Fruit fly (Drosophila melanogaster) whole organism, embryonic: ENCODE measurements around the gene se.
A peak's percentile ranks its signal among the peaks of the same experiment; 100 is the strongest.

ENCODE experiments used
- Ada2b ChIP-seq: fragments of 200-800 bp; sonication (Bioruptor generic); IDR thresholded peaks from 2 replicates; pipeline ENCODE4 v1.3.6; 2022; ENCODE audit warnings: missing biosample characterization, missing genetic modification characterization
- Atf6 ChIP-seq: fragments of 200-800 bp; sonication (Bioruptor generic); IDR thresholded peaks from 2 replicates; pipeline ENCODE4 v1.3.6; 2022; ENCODE audit warnings: missing biosample characterization, missing genetic modification characterization
- CG10959 ChIP-seq: fragments of 200-800 bp; sonication (Bioruptor generic); IDR thresholded peaks from 2 replicates; pipeline ENCODE4 v1.3.6; 2022; ENCODE audit warnings: missing biosample characterization, missing genetic modification characterization
- CG11456 ChIP-seq: fragments of 200-800 bp; sonication (Bioruptor generic); IDR thresholded peaks from 3 replicates; pipeline ENCODE4 v1.3.6; 2022; ENCODE audit warnings: missing biosample characterization, missing genetic modification characterization
- CG11560 ChIP-seq: fragments of 200-800 bp; sonication (Bioruptor generic); IDR thresholded peaks from 3 replicates; pipeline ENCODE4 v1.3.6; 2022; ENCODE audit warnings: missing biosample characterization, missing genetic modification characterization
- CG11695 ChIP-seq: fragments of 200-800 bp; sonication (Bioruptor generic); IDR thresholded peaks from 3 replicates; pipeline ENCODE4 v1.3.6; 2022; ENCODE audit warnings: missing biosample characterization, missing genetic modification characterization
- CG12299 ChIP-seq: fragments of 200-800 bp; sonication (Bioruptor generic); optimal IDR thresholded peaks from 2 replicates; lab custom pipeline; 2018; ENCODE audit warnings: missing biosample characterization, mild to moderate bottlenecking, missing genetic modification characterization
- CG14710 ChIP-seq: fragments of 200-800 bp; sonication (Bioruptor generic); optimal IDR thresholded peaks from 3 replicates; lab custom pipeline; 2019; ENCODE audit warnings: missing biosample characterization, mild to moderate bottlenecking, missing genetic modification characterization, moderate library complexity
- CG14860 ChIP-seq: fragments of 200-800 bp; sonication (Bioruptor generic); IDR thresholded peaks from 3 replicates; pipeline ENCODE4 v1.3.6; 2022; ENCODE audit warnings: missing biosample characterization, missing genetic modification characterization; ENCODE audit not compliant: partially characterized antibody
- CG15011 ChIP-seq: fragments of 200-800 bp; sonication (Bioruptor generic); optimal IDR thresholded peaks from 3 replicates; lab custom pipeline; 2018; ENCODE audit warnings: missing biosample characterization, mild to moderate bottlenecking, missing genetic modification characterization
- CG16815 ChIP-seq: fragments of 200-800 bp; sonication (Bioruptor generic); optimal IDR thresholded peaks from 3 replicates; lab custom pipeline; 2017; ENCODE audit warnings: missing biosample characterization, mild to moderate bottlenecking, missing genetic modification characterization
- CG18599 ChIP-seq: fragments of 200-800 bp; sonication (Bioruptor generic); optimal IDR thresholded peaks from 3 replicates; lab custom pipeline; 2017; ENCODE audit warnings: missing biosample characterization, missing genetic modification characterization, mild to moderate bottlenecking, moderate library complexity, missing genetic modification reagents
- CG2199 ChIP-seq: fragments of 200-800 bp; sonication (Bioruptor generic); IDR thresholded peaks from 3 replicates; pipeline ENCODE4 v1.3.6; 2022; ENCODE audit warnings: missing biosample characterization, missing genetic modification characterization
- CG33213 ChIP-seq: fragments of 200-800 bp; sonication (Bioruptor generic); optimal IDR thresholded peaks from 3 replicates; lab custom pipeline; 2016; ENCODE audit warnings: missing biosample characterization, missing genetic modification characterization
- CG4328 ChIP-seq: fragments of 200-800 bp; sonication (Bioruptor generic); optimal IDR thresholded peaks from 3 replicates; lab custom pipeline; 2017; ENCODE audit warnings: missing biosample characterization, missing genetic modification reagents, missing genetic modification characterization
- CG4360 ChIP-seq: fragments of 200-800 bp; sonication (Bioruptor generic); IDR thresholded peaks from 2 replicates; pipeline ENCODE4 v1.3.6; 2022; ENCODE audit warnings: missing biosample characterization, missing genetic modification characterization
- CG4854 ChIP-seq: fragments of 200-800 bp; sonication (Bioruptor generic); optimal IDR thresholded peaks from 2 replicates; lab custom pipeline; 2016; ENCODE audit warnings: missing biosample characterization, missing genetic modification characterization, inconsistent platforms
- D ChIP-seq, 2 experiments: fragments of 200-800 bp in 1 of 2; fragments of >200 bp in 1 of 2; sonication (Bioruptor generic) in 1 of 2; optimal IDR thresholded peaks; 2 replicates in 1 of 2; 3 replicates in 1 of 2; lab custom pipeline; 2017; ENCODE audit warnings: mild to moderate bottlenecking in 1 of 2, missing biosample characterization in 1 of 2, missing genetic modification characterization in 1 of 2, missing genetic modification reagents in 1 of 2
- Dbx ChIP-seq: fragments of 200-800 bp; sonication (Bioruptor generic); IDR thresholded peaks from 3 replicates; pipeline ENCODE4 v1.3.6; 2022; ENCODE audit warnings: missing biosample characterization, missing genetic modification characterization
- Dp ChIP-seq: fragments of 200-800 bp; sonication (Bioruptor generic); optimal IDR thresholded peaks from 2 replicates; lab custom pipeline; 2018; ENCODE audit warnings: missing biosample characterization, mild to moderate bottlenecking, missing genetic modification characterization, moderate library complexity
- ERR ChIP-seq: fragments of 200-800 bp; sonication (Bioruptor generic); optimal IDR thresholded peaks from 2 replicates; lab custom pipeline; 2016; ENCODE audit warnings: missing biosample characterization, missing genetic modification characterization
- Eip74EF ChIP-seq, 2 experiments: fragments of 200-800 bp in 1 of 2; fragments of >200 bp in 1 of 2; sonication (Bioruptor generic) in 1 of 2; optimal IDR thresholded peaks; 2 replicates each; lab custom pipeline; 2017 to 2019; ENCODE audit warnings: missing biosample characterization in 2 of 2, missing genetic modification characterization in 2 of 2, mild to moderate bottlenecking in 1 of 2, moderate library complexity in 1 of 2
- Gug ChIP-seq: fragments of 200-800 bp; sonication (Bioruptor generic); IDR thresholded peaks from 4 replicates; pipeline ENCODE4 v1.3.6; 2022; ENCODE audit warnings: missing biosample characterization, missing genetic modification characterization
- Hmx ChIP-seq: fragments of 200-800 bp; sonication (Bioruptor generic); optimal IDR thresholded peaks from 2 replicates; lab custom pipeline; 2016; ENCODE audit warnings: missing biosample characterization, missing genetic modification characterization
- Max ChIP-seq: fragments of 200-800 bp; sonication (Bioruptor generic); optimal IDR thresholded peaks from 2 replicates; lab custom pipeline; 2016; ENCODE audit warnings: missing biosample characterization, mild to moderate bottlenecking, missing genetic modification characterization
- Med ChIP-seq: fragments of 200-800 bp; sonication (Bioruptor generic); peaks from one replicate; lab custom pipeline; 2016; ENCODE audit warnings: missing biosample characterization, missing genetic modification characterization, mild to moderate bottlenecking, inconsistent platforms, moderate library complexity
- Rfx ChIP-seq: fragments of 200-800 bp; sonication (Bioruptor generic); IDR thresholded peaks from 2 replicates; pipeline ENCODE4 v1.3.6; 2022; ENCODE audit warnings: missing biosample characterization, missing genetic modification characterization
- Sox102F ChIP-seq: fragments of 200-800 bp; sonication (Bioruptor generic); optimal IDR thresholded peaks from 2 replicates; lab custom pipeline; 2018; ENCODE audit warnings: missing biosample characterization, mild to moderate bottlenecking, missing genetic modification characterization, moderate library complexity
- Spps ChIP-seq: fragments of 200-800 bp; sonication (Bioruptor generic); optimal IDR thresholded peaks from 2 replicates; lab custom pipeline; 2018; ENCODE audit warnings: missing biosample characterization, mild to moderate bottlenecking, missing genetic modification characterization
- Tbp ChIP-seq: fragments of >200 bp; optimal IDR thresholded peaks from 2 replicates; lab custom pipeline; 2018; ENCODE audit warnings: missing biosample characterization, missing genetic modification characterization
- Trl ChIP-seq, 3 experiments: fragments of >200 bp in 2 of 3; fragments of 200-800 bp in 1 of 3; sonication (Bioruptor generic) in 1 of 3; optimal IDR thresholded peaks; 2 replicates in 1 of 3; 3 replicates in 2 of 3; lab custom pipeline; 2016 to 2017; ENCODE audit warnings: missing biosample characterization in 1 of 3, missing genetic modification characterization in 1 of 3
- Vsx1 ChIP-seq: fragments of 200-800 bp; sonication (Bioruptor generic); optimal IDR thresholded peaks from 2 replicates; lab custom pipeline; 2017; ENCODE audit warnings: missing biosample characterization, mild to moderate bottlenecking, missing genetic modification characterization, missing genetic modification reagents
- amos ChIP-seq: fragments of 200-800 bp; sonication (Bioruptor generic); IDR thresholded peaks from 2 replicates; pipeline ENCODE4 v1.3.6; 2022; ENCODE audit warnings: missing biosample characterization, missing genetic modification characterization; ENCODE audit not compliant: partially characterized antibody
- ap ChIP-seq: fragments of 200-800 bp; sonication (Bioruptor generic); IDR thresholded peaks from 2 replicates; pipeline ENCODE4 v1.3.6; 2022; ENCODE audit warnings: missing biosample characterization, missing genetic modification characterization
- danr ChIP-seq: fragments of 200-800 bp; sonication (Bioruptor generic); IDR thresholded peaks from 2 replicates; pipeline ENCODE4 v1.3.6; 2022; ENCODE audit warnings: missing biosample characterization, missing genetic modification characterization
- dm ChIP-seq: fragments of 200-800 bp; sonication (Bioruptor generic); optimal IDR thresholded peaks from 3 replicates; lab custom pipeline; 2016; ENCODE audit warnings: missing biosample characterization, missing genetic modification characterization
- exex ChIP-seq: fragments of 200-800 bp; sonication (Bioruptor generic); optimal IDR thresholded peaks from 4 replicates; lab custom pipeline; 2018; ENCODE audit warnings: missing biosample characterization, mild to moderate bottlenecking, missing genetic modification characterization, moderate library complexity
- gro ChIP-seq: fragments of 200-800 bp; sonication (Bioruptor generic); optimal IDR thresholded peaks from 2 replicates; lab custom pipeline; 2016; ENCODE audit warnings: missing biosample characterization, missing genetic modification characterization
- her ChIP-seq: fragments of 200-800 bp; sonication (Bioruptor generic); optimal IDR thresholded peaks from 2 replicates; lab custom pipeline; 2016; ENCODE audit warnings: missing biosample characterization, missing genetic modification characterization
- kay ChIP-seq: fragments of 200-800 bp; sonication (Bioruptor generic); optimal IDR thresholded peaks from 2 replicates; lab custom pipeline; 2016; ENCODE audit warnings: missing biosample characterization, missing genetic modification characterization
- lilli ChIP-seq: fragments of 200-800 bp; sonication (Bioruptor generic); optimal IDR thresholded peaks from 3 replicates; lab custom pipeline; 2016; ENCODE audit warnings: missing biosample characterization, missing genetic modification characterization
- pzg ChIP-seq: fragments of 200-800 bp; sonication (Bioruptor generic); optimal IDR thresholded peaks from 3 replicates; lab custom pipeline; 2018; ENCODE audit warnings: missing biosample characterization, mild to moderate bottlenecking, missing genetic modification characterization, moderate library complexity
- schlank ChIP-seq: fragments of 200-800 bp; sonication (Bioruptor generic); optimal IDR thresholded peaks from 2 replicates; lab custom pipeline; 2018; ENCODE audit warnings: missing biosample characterization, mild to moderate bottlenecking, missing genetic modification characterization
- sisA ChIP-seq: fragments of 200-800 bp; sonication (Bioruptor generic); IDR thresholded peaks from 2 replicates; pipeline ENCODE4 v1.3.6; 2022; ENCODE audit warnings: missing biosample characterization, missing genetic modification characterization
- so ChIP-seq: fragments of 200-800 bp; sonication (Bioruptor generic); IDR thresholded peaks from 3 replicates; pipeline ENCODE4 v1.3.6; 2022; ENCODE audit warnings: missing biosample characterization, missing genetic modification characterization
- sr ChIP-seq: fragments of 200-800 bp; sonication (Bioruptor generic); IDR thresholded peaks from 3 replicates; pipeline ENCODE4 v1.3.6; 2022; ENCODE audit warnings: missing biosample characterization, missing genetic modification characterization
- tap ChIP-seq: fragments of 200-800 bp; optimal IDR thresholded peaks from 3 replicates; lab custom pipeline; 2019; ENCODE audit warnings: missing biosample characterization, mild to moderate bottlenecking, missing genetic modification characterization, moderate library complexity
- tna ChIP-seq: fragments of 200-800 bp; sonication (Bioruptor generic); IDR thresholded peaks from 2 replicates; pipeline ENCODE4 v1.3.6; 2022; ENCODE audit warnings: missing biosample characterization, missing genetic modification characterization; ENCODE audit not compliant: partially characterized antibody

The se gene

dm6 chr3L:8524816-8525625, 4.7 kb downstream of the se start, which contains the start of the genes GstO1 and foi (continued):
- peak; percentile 94 for TF ChIP-seq CG14710 (tag; lab: Kevin White, UChicago)
- TF ChIP-seq danr (GFP tag; lab: Robert Waterston, UW), result no peak
- TF ChIP-seq her (GFP tag; lab: Kevin White, UChicago), result no peak
- TF ChIP-seq Trl (optimal IDR thresholded peaks at IDR 0.05; lab: Kevin White, UChicago), result no peak
- TF ChIP-seq Trl (GFP tag; optimal IDR thresholded peaks at IDR 0.05; lab: Kevin White, UChicago), result no peak
- TF ChIP-seq Spps (tag; lab: Kevin White, UChicago), result no peak
- peak; percentile 99 for TF ChIP-seq tna (GFP tag; lab: Robert Waterston, UW)
- TF ChIP-seq sr (GFP tag; lab: Robert Waterston, UW), result no peak
- TF ChIP-seq ap (GFP tag; lab: Robert Waterston, UW), result 0 out of 2 replicates have a peak, but pooled peaks have one; percentile 10
- no peak for TF ChIP-seq kay
- no peak for TF ChIP-seq CG15011 (GFP tag; lab: Kevin White, UChicago)
- TF ChIP-seq CG33213 (GFP tag; lab: Kevin White, UChicago), result no peak
- TF ChIP-seq CG4360 (GFP tag; lab: Robert Waterston, UW), result no peak
- peak; percentile 86 for TF ChIP-seq CG11560 (tag; lab: Robert Waterston, UW)
- no peak for TF ChIP-seq CG4854 (GFP tag; lab: Kevin White, UChicago)
- TF ChIP-seq Max (GFP tag; lab: Kevin White, UChicago), result no peak
- TF ChIP-seq Sox102F (GFP tag; lab: Kevin White, UChicago), result no peak
- no peak for TF ChIP-seq CG10959 (GFP tag; lab: Robert Waterston, UW)
- TF ChIP-seq gro, result peak; percentile 37
- TF ChIP-seq Atf6 (GFP tag; lab: Robert Waterston, UW), result peak; percentile 39; the same call in 1 of the 2 replicates
- no peak for TF ChIP-seq CG2199 (GFP tag; lab: Robert Waterston, UW)
- TF ChIP-seq Dbx (GFP tag; lab: Robert Waterston, UW), result peak; percentile 45; the same call in 1 of the 3 replicates
- TF ChIP-seq pzg (GFP tag; lab: Kevin White, UChicago), result peak; percentile 89
- TF ChIP-seq Vsx1 (GFP tag; lab: Kevin White, UChicago), result no peak
- no peak for TF ChIP-seq so (GFP tag; lab: Robert Waterston, UW)
- TF ChIP-seq CG12299 (tag; lab: Kevin White, UChicago), result no peak
- no peak for TF ChIP-seq CG11695
- no peak for TF ChIP-seq CG11456 (GFP tag; lab: Robert Waterston, UW)
- no peak for TF ChIP-seq CG18599 (GFP tag; lab: Kevin White, UChicago)
- TF ChIP-seq Tbp (GFP tag; lab: Kevin White, UChicago), result no peak
- TF ChIP-seq sisA (GFP tag; lab: Robert Waterston, UW), result no peak
- TF ChIP-seq D (optimal IDR thresholded peaks at IDR 0.05; lab: Kevin White, UChicago), result no peak
- TF ChIP-seq D (GFP tag; optimal IDR thresholded peaks at IDR 0.05; lab: Kevin White, UChicago), result no peak
- TF ChIP-seq CG16815 (GFP tag; lab: Kevin White, UChicago), result no peak
- peak; percentile 40 for TF ChIP-seq dm (GFP tag; lab: Kevin White, UChicago)
- peak; percentile 47; the same call in 1 of the 4 replicates for TF ChIP-seq Gug (GFP tag; lab: Robert Waterston, UW)
- peak; percentile 69 for TF ChIP-seq Dp
- TF ChIP-seq Ada2b (GFP tag; lab: Robert Waterston, UW), result 0 out of 2 replicates have a peak, but pooled peaks have one; percentile 17
- TF ChIP-seq schlank (tag; lab: Kevin White, UChicago), result no peak
- peak; percentile 99 for TF ChIP-seq amos
- no peak for TF ChIP-seq tap
- no peak for TF ChIP-seq ERR (GFP tag; lab: Kevin White, UChicago)
- TF ChIP-seq Med, result peak; percentile 83
- TF ChIP-seq exex (tag; lab: Kevin White, UChicago), result no peak
- TF ChIP-seq CG14860 (GFP tag; lab: Robert Waterston, UW), result peak; percentile 99
- peak; percentile 40 for TF ChIP-seq lilli (GFP tag; lab: Kevin White, UChicago)
- TF ChIP-seq Hmx (GFP tag; lab: Kevin White, UChicago), result no peak
- peak; percentile 74 for TF ChIP-seq Rfx
- TF ChIP-seq CG4328, result no peak
- TF ChIP-seq Eip74EF (GFP tag; optimal IDR thresholded peaks at IDR 0.05; lab: Kevin White, UChicago), result no peak
